Worm (Caenorhabditis elegans) whole organism, early embryonic: ENCODE results near the gene T20B3.14.

Source experiments
- B0310.2 ChIP-seq: sonication (generic microtip); optimal IDR thresholded peaks from 2 replicates; lab custom pipeline; 2016; ENCODE audit warnings: mild to moderate bottlenecking, missing genetic modification characterization, missing compliant biosample characterization
- ama-1 ChIP-seq: fragments of 150-350 bp; optimal IDR thresholded peaks from 2 replicates; lab custom pipeline; 2014
- ceh-36 ChIP-seq: sonication (generic microtip); optimal IDR thresholded peaks from 2 replicates; lab custom pipeline; 2016; ENCODE audit warnings: missing genetic modification characterization, inconsistent platforms, missing compliant biosample characterization
- pes-1 ChIP-seq: fragments of 200-800 bp; sonication (Bioruptor generic); IDR thresholded peaks from 2 replicates; pipeline ENCODE4 v1.3.6; 2022; ENCODE audit warnings: missing genetic modification reagents, missing genetic modification characterization, missing compliant biosample characterization
- scrt-1 ChIP-seq: fragments of 200-800 bp; sonication (Bioruptor generic); IDR thresholded peaks from 2 replicates; pipeline ENCODE4 v1.3.6; 2022; ENCODE audit warnings: missing genetic modification characterization, missing compliant biosample characterization
- sea-1 ChIP-seq: fragments of 200-800 bp; sonication (Bioruptor generic); conservative IDR thresholded peaks from 2 replicates; pipeline ENCODE4 v1.3.6; 2022; ENCODE audit warnings: missing genetic modification characterization, missing compliant biosample characterization

- TF ChIP-seq ama-1 (lab: Kevin White, UChicago): no peak
- TF ChIP-seq scrt-1 (GFP tag; lab: Robert Waterston, UW): no peak
- no peak for TF ChIP-seq pes-1 (GFP tag; lab: Robert Waterston, UW)
- TF ChIP-seq sea-1: no peak
- no peak for TF ChIP-seq ceh-36
- no peak for TF ChIP-seq B0310.2
Measured at ce11 chrV:16814541-16815207, 6.4 kb downstream of the T20B3.14 start.
